Fruit fly (Drosophila melanogaster) whole organism, prepupa: ENCODE data around the gene CG33322.

ENCODE experiments used
- CG10631 ChIP-seq: fragments of 200-800 bp; sonication (Bioruptor generic); optimal IDR thresholded peaks from 2 replicates; lab custom pipeline; 2016; ENCODE audit warnings: missing biosample characterization, missing genetic modification characterization
- CG10669 ChIP-seq: fragments of 200-800 bp; sonication (Bioruptor generic); optimal IDR thresholded peaks from 3 replicates; lab custom pipeline; 2018; ENCODE audit warnings: missing biosample characterization, mild to moderate bottlenecking, missing genetic modification characterization, moderate library complexity
- CG11294 ChIP-seq: fragments of 200-800 bp; sonication (Bioruptor generic); IDR thresholded peaks from 2 replicates; pipeline ENCODE4 v1.3.6; 2022; ENCODE audit warnings: missing biosample characterization, missing genetic modification characterization
- CG15336 ChIP-seq: fragments of 200-800 bp; sonication (Bioruptor generic); IDR thresholded peaks from 2 replicates; pipeline ENCODE4 v1.3.6; 2022; ENCODE audit warnings: missing biosample characterization, missing genetic modification characterization
- CG1621 ChIP-seq: fragments of 200-800 bp; sonication (Bioruptor generic); optimal IDR thresholded peaks from 3 replicates; lab custom pipeline; 2018; ENCODE audit warnings: missing biosample characterization, mild to moderate bottlenecking, missing genetic modification characterization
- CG3032 ChIP-seq: fragments of 200-800 bp; optimal IDR thresholded peaks from 2 replicates; lab custom pipeline; 2019; ENCODE audit warnings: missing biosample characterization, mild to moderate bottlenecking, missing genetic modification characterization, moderate library complexity
- CG34406 ChIP-seq: fragments of 200-800 bp; sonication (Bioruptor generic); optimal IDR thresholded peaks from 3 replicates; lab custom pipeline; 2016; ENCODE audit warnings: missing biosample characterization, missing genetic modification characterization
- CG4318 ChIP-seq: fragments of 200-800 bp; sonication (Bioruptor generic); optimal IDR thresholded peaks from 3 replicates; lab custom pipeline; 2017; ENCODE audit warnings: missing biosample characterization, mild to moderate bottlenecking, missing genetic modification characterization
- CG6792 ChIP-seq: fragments of 200-800 bp; sonication (Bioruptor generic); optimal IDR thresholded peaks from 3 replicates; lab custom pipeline; 2016; ENCODE audit warnings: missing biosample characterization, missing genetic modification characterization
- CG6808 ChIP-seq: fragments of 200-800 bp; sonication (Bioruptor generic); optimal IDR thresholded peaks from 3 replicates; lab custom pipeline; 2017; ENCODE audit warnings: missing biosample characterization, missing genetic modification characterization, mild to moderate bottlenecking, moderate library complexity, missing genetic modification reagents
- CG6854 ChIP-seq: fragments of 200-800 bp; sonication (Bioruptor generic); optimal IDR thresholded peaks from 2 replicates; lab custom pipeline; 2017; ENCODE audit warnings: missing biosample characterization, mild to moderate bottlenecking, missing genetic modification characterization
- CG7368 ChIP-seq: fragments of 200-800 bp; sonication (Bioruptor generic); optimal IDR thresholded peaks from 3 replicates; lab custom pipeline; 2016; ENCODE audit warnings: missing biosample characterization, missing genetic modification characterization
- CG8119 ChIP-seq: fragments of 200-800 bp; sonication (Bioruptor generic); IDR thresholded peaks from 3 replicates; pipeline ENCODE4 v1.3.6; 2022; ENCODE audit warnings: missing biosample characterization, missing genetic modification characterization
- CG8319 ChIP-seq: fragments of 200-800 bp; sonication (Bioruptor generic); optimal IDR thresholded peaks from 3 replicates; lab custom pipeline; 2016; ENCODE audit warnings: missing biosample characterization, missing genetic modification characterization
- CG8632 ChIP-seq: fragments of 200-800 bp; sonication (Bioruptor generic); optimal IDR thresholded peaks from 3 replicates; lab custom pipeline; 2016; ENCODE audit warnings: missing biosample characterization, missing genetic modification characterization
- CG9139 ChIP-seq: fragments of 200-800 bp; sonication (Bioruptor generic); optimal IDR thresholded peaks from 3 replicates; lab custom pipeline; 2017; ENCODE audit warnings: missing biosample characterization, mild to moderate bottlenecking, missing genetic modification characterization
- Eip75B ChIP-seq: fragments of 200-800 bp; sonication (Bioruptor generic); optimal IDR thresholded peaks from 3 replicates; lab custom pipeline; 2016; ENCODE audit warnings: missing biosample characterization, missing genetic modification characterization
- Eip78C ChIP-seq: fragments of 200-800 bp; sonication (Bioruptor generic); peaks from one replicate; lab custom pipeline; 2016; ENCODE audit warnings: missing biosample characterization, missing genetic modification characterization
- Eip93F ChIP-seq: fragments of 200-800 bp; sonication (Bioruptor generic); optimal IDR thresholded peaks from 2 replicates; lab custom pipeline; 2016; ENCODE audit warnings: missing biosample characterization, mild to moderate bottlenecking, missing genetic modification characterization
- Ets96B ChIP-seq: fragments of 200-800 bp; optimal IDR thresholded peaks from 2 replicates; lab custom pipeline; 2019; ENCODE audit warnings: missing biosample characterization, mild to moderate bottlenecking, missing genetic modification characterization, moderate library complexity
- Hr38 ChIP-seq: sonication (Bioruptor generic); optimal IDR thresholded peaks from 2 replicates; lab custom pipeline; 2016; ENCODE audit warnings: missing biosample characterization, missing genetic modification characterization
- Hr39 ChIP-seq: fragments of 200-800 bp; sonication (Bioruptor generic); optimal IDR thresholded peaks from 2 replicates; lab custom pipeline; 2016; ENCODE audit warnings: missing biosample characterization, missing genetic modification characterization
- Hr4 ChIP-seq: fragments of 200-800 bp; sonication (Bioruptor generic); optimal IDR thresholded peaks from 3 replicates; lab custom pipeline; 2016; ENCODE audit warnings: missing biosample characterization, missing genetic modification characterization
- Lpt ChIP-seq: fragments of 200-800 bp; sonication (Bioruptor generic); optimal IDR thresholded peaks from 3 replicates; lab custom pipeline; 2016; ENCODE audit warnings: missing biosample characterization, missing genetic modification characterization
- Met ChIP-seq: fragments of 200-800 bp; sonication (Bioruptor generic); optimal IDR thresholded peaks from 3 replicates; lab custom pipeline; 2016; ENCODE audit warnings: missing biosample characterization, missing genetic modification characterization
- Smox ChIP-seq: fragments of 200-800 bp; sonication (Bioruptor generic); optimal IDR thresholded peaks from 3 replicates; lab custom pipeline; 2016; ENCODE audit warnings: missing biosample characterization, missing genetic modification characterization
- Sox102F ChIP-seq: fragments of 200-800 bp; sonication (Bioruptor generic); optimal IDR thresholded peaks from 2 replicates; lab custom pipeline; 2016; ENCODE audit warnings: missing biosample characterization, mild to moderate bottlenecking, missing genetic modification characterization
- Sox14 ChIP-seq: fragments of 200-800 bp; sonication (Bioruptor generic); optimal IDR thresholded peaks from 3 replicates; lab custom pipeline; 2016; ENCODE audit warnings: missing biosample characterization, missing genetic modification characterization
- Sox15 ChIP-seq: fragments of 200-800 bp; sonication (Bioruptor generic); optimal IDR thresholded peaks from 3 replicates; lab custom pipeline; 2016; ENCODE audit warnings: missing biosample characterization, missing genetic modification characterization
- dac ChIP-seq: fragments of 200-800 bp; sonication (Bioruptor generic); optimal IDR thresholded peaks from 2 replicates; lab custom pipeline; 2017; ENCODE audit warnings: missing biosample characterization, mild to moderate bottlenecking, missing genetic modification characterization
- dsx ChIP-seq: fragments of 200-800 bp; optimal IDR thresholded peaks from 3 replicates; lab custom pipeline; 2019; ENCODE audit warnings: missing biosample characterization, mild to moderate bottlenecking, missing genetic modification characterization, moderate library complexity; ENCODE audit not compliant: poor library complexity, severe bottlenecking
- eg ChIP-seq: fragments of 200-800 bp; sonication (Bioruptor generic); IDR thresholded peaks from 3 replicates; pipeline ENCODE4 v1.3.6; 2022; ENCODE audit warnings: missing biosample characterization, missing genetic modification characterization
- esn ChIP-seq: fragments of 200-800 bp; sonication (Bioruptor generic); optimal IDR thresholded peaks from 2 replicates; lab custom pipeline; 2016; ENCODE audit warnings: missing biosample characterization, mild to moderate bottlenecking, missing genetic modification characterization, moderate library complexity
- fd59A ChIP-seq: fragments of 200-800 bp; sonication (Bioruptor generic); optimal IDR thresholded peaks from 2 replicates; lab custom pipeline; 2017; ENCODE audit warnings: missing biosample characterization, mild to moderate bottlenecking, missing genetic modification characterization, missing genetic modification reagents
- fkh ChIP-seq: fragments of 200-800 bp; sonication (Bioruptor generic); optimal IDR thresholded peaks from 3 replicates; lab custom pipeline; 2017; ENCODE audit warnings: missing biosample characterization, mild to moderate bottlenecking, missing genetic modification characterization, moderate library complexity
- salr ChIP-seq, 2 experiments: fragments of 200-800 bp; sonication (Bioruptor generic); optimal IDR thresholded peaks; 3 replicates each; lab custom pipeline; 2016 to 2018; ENCODE audit warnings: missing biosample characterization in 2 of 2, missing genetic modification characterization in 2 of 2, mild to moderate bottlenecking in 1 of 2
- spab ChIP-seq: fragments of 200-800 bp; sonication (Bioruptor generic); optimal IDR thresholded peaks from 2 replicates; lab custom pipeline; 2017; ENCODE audit warnings: missing biosample characterization, mild to moderate bottlenecking, missing genetic modification characterization, missing genetic modification reagents
- topi ChIP-seq: fragments of 200-800 bp; sonication (Bioruptor generic); optimal IDR thresholded peaks from 3 replicates; lab custom pipeline; 2016; ENCODE audit warnings: missing biosample characterization, missing genetic modification characterization

CG33322 gene

dm6 chr2L:20802204-20802603 lies 13.8 kb downstream of the CG33322 start (continued):
- peak; percentile 42 for TF ChIP-seq Sox15 (GFP tag; lab: Kevin White, UChicago)
- peak; percentile 12 for TF ChIP-seq Smox
- TF ChIP-seq CG6792 (GFP tag; lab: Kevin White, UChicago): peak; percentile 61
- peak; percentile 37 for TF ChIP-seq spab
- peak; percentile 64 for TF ChIP-seq dsx (GFP tag; lab: Kevin White, UChicago)
- peak; percentile 77 for TF ChIP-seq topi (GFP tag; lab: Kevin White, UChicago)
- peak; percentile 58 for TF ChIP-seq CG9139 (GFP tag; lab: Kevin White, UChicago)
- TF ChIP-seq Eip78C (GFP tag; lab: Kevin White, UChicago): peak; percentile 89
- peak; percentile 31 for TF ChIP-seq CG4318
- TF ChIP-seq CG8632 (GFP tag; lab: Kevin White, UChicago): peak; percentile 30
- TF ChIP-seq Hr38 (GFP tag; lab: Kevin White, UChicago): no peak
- peak; percentile 40 for TF ChIP-seq CG10631 (GFP tag; lab: Kevin White, UChicago)
- peak; percentile 1 for TF ChIP-seq fd59A (GFP tag; lab: Kevin White, UChicago)
- TF ChIP-seq dac (GFP tag; lab: Kevin White, UChicago): peak; percentile 73
- TF ChIP-seq CG15336 (GFP tag; lab: Robert Waterston, UW): peak; percentile 74
- peak; percentile 46 for TF ChIP-seq CG3032 (tag; lab: Kevin White, UChicago)
- TF ChIP-seq CG34406 (GFP tag; lab: Kevin White, UChicago): peak; percentile 27
- peak; percentile 71 for TF ChIP-seq CG7368 (GFP tag; lab: Kevin White, UChicago)
- peak; percentile 75 for TF ChIP-seq Hr4
- peak; percentile 61 for TF ChIP-seq esn (GFP tag; lab: Kevin White, UChicago)
- TF ChIP-seq CG10669: peak; percentile 59
- peak; percentile 37 for TF ChIP-seq CG1621 (tag; lab: Kevin White, UChicago)
- TF ChIP-seq Sox102F (GFP tag; lab: Kevin White, UChicago): peak; percentile 55
- TF ChIP-seq Ets96B: peak; percentile 78
- no peak for TF ChIP-seq salr (GFP tag; optimal IDR thresholded peaks at IDR 0.05; lab: Kevin White, UChicago)
- peak; percentile 61 for TF ChIP-seq CG11294 (GFP tag; lab: Robert Waterston, UW)
- no peak for TF ChIP-seq Eip93F (GFP tag; lab: Kevin White, UChicago)
- TF ChIP-seq fkh: no peak
- peak; percentile 49 for TF ChIP-seq Sox14 (GFP tag; lab: Kevin White, UChicago)
- TF ChIP-seq CG8319: peak; percentile 57
- peak; percentile 53 for TF ChIP-seq Hr39 (GFP tag; lab: Kevin White, UChicago)
- peak; percentile 78 for TF ChIP-seq CG8119 (GFP tag; lab: Robert Waterston, UW)
- TF ChIP-seq Lpt (GFP tag; lab: Kevin White, UChicago): peak; percentile 45

dm6 chr2L:20801801-20802200 lies 14.2 kb downstream of the CG33322 start:
- no peak for TF ChIP-seq CG9139 (GFP tag; lab: Kevin White, UChicago)
- no peak for TF ChIP-seq CG6854 (GFP tag; lab: Kevin White, UChicago)
- TF ChIP-seq Met (GFP tag; lab: Kevin White, UChicago): no peak
- TF ChIP-seq Eip75B (GFP tag; lab: Kevin White, UChicago): no peak
- no peak for TF ChIP-seq eg (GFP tag; lab: Robert Waterston, UW)
- no peak for TF ChIP-seq CG6808 (GFP tag; lab: Kevin White, UChicago)
- no peak for TF ChIP-seq fd59A (GFP tag; lab: Kevin White, UChicago)
- TF ChIP-seq CG3032 (tag; lab: Kevin White, UChicago): no peak
- no peak for TF ChIP-seq dac (GFP tag; lab: Kevin White, UChicago)
